Worm (Caenorhabditis elegans): ENCODE measurements around the gene C02F5.5.

- TF ChIP-seq nhr-237 (tag; optimal IDR thresholded peaks at IDR 0.05) (no peak), aly-2 (tag; optimal IDR thresholded peaks at IDR 0.05) (no peak), nhr-90 (tag; optimal IDR thresholded peaks at IDR 0.05; ENCODE audit: poor library complexity) (no peak), unc-86 (tag; optimal IDR thresholded peaks at IDR 0.05) (peak; percentile 97), efl-1 (optimal IDR thresholded peaks at IDR 0.05) (no peak), efl-1 (GFP tag; optimal IDR thresholded peaks at IDR 0.05 in 1 of 2) (no peak), unc-62 (GFP tag; optimal IDR thresholded peaks at IDR 0.05) (no peak), isw-1 (GFP tag; IDR thresholded peaks at IDR 0.05) (no peak), snu-23 (GFP tag; optimal IDR thresholded peaks at IDR 0.05) (no peak), blmp-1 (tag; optimal IDR thresholded peaks at IDR 0.05) (no peak), skn-1 (tag; optimal IDR thresholded peaks at IDR 0.05) (no peak), tbx-2 (tag; optimal IDR thresholded peaks at IDR 0.05) (no peak), elt-2 (tag; optimal IDR thresholded peaks at IDR 0.05) (no peak)
These were observed 24.4 kb upstream of the C02F5.5 start for ce11 chrIII:8211562-8211961.

Measured in whole organism, L1 larva.